Fruit fly (Drosophila melanogaster): ENCODE measurements around the gene ush.

Gene ush

dm6 chr2L:430820-431628 lies 45.0 kb upstream of the ush start, which contains the start of gene ex (continued):
- TF ChIP-seq Myb (GFP tag; optimal IDR thresholded peaks at IDR 0.05) (peak; percentile 28), H15 (GFP tag; IDR thresholded peaks at IDR 0.05) (no peak), CG17568 (GFP tag; optimal IDR thresholded peaks at IDR 0.05) (peak; percentile 90), Atf6 (GFP tag; IDR thresholded peaks at IDR 0.05) (peak; percentile 58), CG17385 (GFP tag; optimal IDR thresholded peaks at IDR 0.05) (peak; percentile 52), Dip2 (GFP tag; IDR thresholded peaks at IDR 0.05) (no peak), CG32772 (GFP tag; IDR thresholded peaks at IDR 0.05) (no peak), CG9932 (GFP tag; IDR thresholded peaks at IDR 0.05) (no peak), CG5180 (GFP tag; optimal IDR thresholded peaks at IDR 0.05) (peak; percentile 69), pan (optimal IDR thresholded peaks at IDR 0.05) (no peak), pan (GFP tag; optimal IDR thresholded peaks at IDR 0.05 in 1 of 2, IDR thresholded peaks at IDR 0.05 in 1 of 2) (peak in 1 of 2 experiments; percentile 61), bigmax (GFP tag; optimal IDR thresholded peaks at IDR 0.05) (no peak), Kr (GFP tag; optimal IDR thresholded peaks at IDR 0.05) (peak; percentile 60), nau (GFP tag; optimal IDR thresholded peaks at IDR 0.05) (peak; percentile 58), CG4617 (GFP tag; optimal IDR thresholded peaks at IDR 0.05; ENCODE audit: borderline replicate concordance) (no peak), Atf3 (GFP tag; optimal IDR thresholded peaks at IDR 0.05) (no peak), CG2202 (tag; optimal IDR thresholded peaks at IDR 0.05) (peak; percentile 70), Atf-2 (GFP tag; optimal IDR thresholded peaks at IDR 0.05) (no peak), lov (optimal IDR thresholded peaks at IDR 0.05) (no peak), lov (GFP tag; IDR thresholded peaks at IDR 0.05) (peak; percentile 52; the same call in 1 of the 3 replicates), CG4360 (GFP tag; IDR thresholded peaks at IDR 0.05) (peak; percentile 98), Dip3 (GFP tag; optimal IDR thresholded peaks at IDR 0.05) (no peak), CG12299 (tag; optimal IDR thresholded peaks at IDR 0.05) (peak; percentile 65), ci (GFP tag; IDR thresholded peaks at IDR 0.05) (peak; percentile 88), toy (GFP tag; IDR thresholded peaks at IDR 0.05) (no peak), Taf1 (GFP tag; IDR thresholded peaks at IDR 0.05) (no peak), dati (GFP tag; IDR thresholded peaks at IDR 0.05) (no peak), salm (tag; optimal IDR thresholded peaks at IDR 0.05) (peak; percentile 35), yki (optimal IDR thresholded peaks at IDR 0.05) (no peak), scrt (GFP tag; optimal IDR thresholded peaks at IDR 0.05) (peak; percentile 56), CG4282 (GFP tag; optimal IDR thresholded peaks at IDR 0.05) (peak; percentile 20), Dll (GFP tag; IDR thresholded peaks at IDR 0.05; ENCODE audit: partially characterized antibody) (no peak), CG17186 (GFP tag; optimal IDR thresholded peaks at IDR 0.05) (peak; percentile 51), CG8765 (GFP tag; IDR thresholded peaks at IDR 0.05) (no peak), CG31224 (GFP tag; IDR thresholded peaks at IDR 0.05) (no peak), NK7.1 (GFP tag; optimal IDR thresholded peaks at IDR 0.05) (peak; percentile 13), CG12942 (GFP tag; optimal IDR thresholded peaks at IDR 0.05) (no peak), tio (GFP tag; optimal IDR thresholded peaks at IDR 0.05) (no peak), Sox102F (GFP tag; optimal IDR thresholded peaks at IDR 0.05) (peak; percentile 42), Tbp (GFP tag; optimal IDR thresholded peaks at IDR 0.05) (no peak), crc (GFP tag; optimal IDR thresholded peaks at IDR 0.05) (no peak), CHES-1-like (GFP tag; optimal IDR thresholded peaks at IDR 0.05) (peak; percentile 43), dpn (GFP tag; optimal IDR thresholded peaks at IDR 0.05) (peak in 1 of 2 experiments; percentile 4), Opbp (GFP tag; IDR thresholded peaks at IDR 0.05; ENCODE audit: partially characterized antibody) (0 out of 3 replicates have a peak, but pooled peaks have one; percentile 33), gem (tag; optimal IDR thresholded peaks at IDR 0.05) (peak; percentile 64), CG13287 (GFP tag; IDR thresholded peaks at IDR 0.05; ENCODE audit: partially characterized antibody) (peak; percentile 24; the same call in 1 of the 2 replicates), Lhr (GFP tag; optimal IDR thresholded peaks at IDR 0.05) (peak; percentile 27), CG31388 (GFP tag; optimal IDR thresholded peaks at IDR 0.05) (no peak), ase (GFP tag; IDR thresholded peaks at IDR 0.05) (no peak), CG16779 (GFP tag; IDR thresholded peaks at IDR 0.05) (no peak), CG17328 (GFP tag; IDR thresholded peaks at IDR 0.05) (no peak)

Measured in whole organism, embryonic.